Fruit fly (Drosophila melanogaster) whole organism, embryonic: ENCODE measurements around the gene mirr.

Source experiments
- C15 ChIP-seq: fragments of 200-800 bp; sonication (Bioruptor generic); IDR thresholded peaks from 3 replicates; pipeline ENCODE4 v1.3.6; 2022; ENCODE audit warnings: missing biosample characterization, missing genetic modification characterization
- CG10366 ChIP-seq: fragments of 200-800 bp; sonication (Bioruptor generic); IDR thresholded peaks from 2 replicates; pipeline ENCODE4 v1.3.6; 2022; ENCODE audit warnings: missing biosample characterization, missing genetic modification characterization
- CG10462 ChIP-seq: fragments of 200-800 bp; sonication (Bioruptor generic); optimal IDR thresholded peaks from 2 replicates; lab custom pipeline; 2016; ENCODE audit warnings: missing biosample characterization, missing genetic modification characterization
- CG11695 ChIP-seq: fragments of 200-800 bp; sonication (Bioruptor generic); IDR thresholded peaks from 3 replicates; pipeline ENCODE4 v1.3.6; 2022; ENCODE audit warnings: missing biosample characterization, missing genetic modification characterization
- CG11696 ChIP-seq: fragments of 200-800 bp; sonication (Bioruptor generic); IDR thresholded peaks from 2 replicates; pipeline ENCODE4 v1.3.6; 2022; ENCODE audit warnings: missing biosample characterization, missing genetic modification characterization
- CG12299 ChIP-seq: fragments of 200-800 bp; sonication (Bioruptor generic); optimal IDR thresholded peaks from 2 replicates; lab custom pipeline; 2018; ENCODE audit warnings: missing biosample characterization, mild to moderate bottlenecking, missing genetic modification characterization
- CG15479 ChIP-seq: fragments of 200-800 bp; sonication (Bioruptor generic); optimal IDR thresholded peaks from 3 replicates; lab custom pipeline; 2019; ENCODE audit warnings: missing biosample characterization, mild to moderate bottlenecking, missing genetic modification characterization, moderate library complexity
- CG16813 ChIP-seq: fragments of 200-800 bp; sonication (Bioruptor generic); IDR thresholded peaks from 3 replicates; pipeline ENCODE4 v1.3.6; 2022; ENCODE audit warnings: missing biosample characterization, missing genetic modification characterization; ENCODE audit not compliant: partially characterized antibody
- CG18599 ChIP-seq: fragments of 200-800 bp; sonication (Bioruptor generic); optimal IDR thresholded peaks from 3 replicates; lab custom pipeline; 2017; ENCODE audit warnings: missing biosample characterization, missing genetic modification characterization, mild to moderate bottlenecking, moderate library complexity, missing genetic modification reagents
- CG2129 ChIP-seq: fragments of 200-800 bp; sonication (Bioruptor generic); IDR thresholded peaks from 2 replicates; pipeline ENCODE4 v1.3.6; 2022; ENCODE audit warnings: missing biosample characterization, missing genetic modification characterization; ENCODE audit not compliant: partially characterized antibody
- CG2678 ChIP-seq: fragments of 200-800 bp; sonication (Bioruptor generic); optimal IDR thresholded peaks from 3 replicates; lab custom pipeline; 2019; ENCODE audit warnings: missing biosample characterization, mild to moderate bottlenecking, missing genetic modification characterization, moderate library complexity
- CG31388 ChIP-seq: fragments of 200-800 bp; sonication (Bioruptor generic); optimal IDR thresholded peaks from 2 replicates; lab custom pipeline; 2016; ENCODE audit warnings: missing biosample characterization, missing genetic modification characterization
- CG6254 ChIP-seq: fragments of 200-800 bp; sonication (Bioruptor generic); optimal IDR thresholded peaks from 3 replicates; lab custom pipeline; 2017; ENCODE audit warnings: mild to moderate bottlenecking, missing biosample characterization, missing genetic modification reagents, missing genetic modification characterization
- CG6689 ChIP-seq: fragments of 200-800 bp; sonication (Bioruptor generic); IDR thresholded peaks from 2 replicates; pipeline ENCODE4 v1.3.6; 2022; ENCODE audit warnings: missing biosample characterization, missing genetic modification characterization
- CG7271 ChIP-seq: fragments of 200-800 bp; sonication (Bioruptor generic); optimal IDR thresholded peaks from 2 replicates; lab custom pipeline; 2018; ENCODE audit warnings: missing biosample characterization, mild to moderate bottlenecking, missing genetic modification characterization, moderate library complexity
- CG7745 ChIP-seq: fragments of 200-800 bp; sonication (Bioruptor generic); optimal IDR thresholded peaks from 2 replicates; lab custom pipeline; 2018; ENCODE audit warnings: missing biosample characterization, mild to moderate bottlenecking, missing genetic modification characterization, moderate library complexity
- CG8359 ChIP-seq: fragments of 200-800 bp; sonication (Bioruptor generic); optimal IDR thresholded peaks from 2 replicates; lab custom pipeline; 2017; ENCODE audit warnings: missing biosample characterization, mild to moderate bottlenecking, missing genetic modification characterization, borderline replicate concordance
- CG8944 ChIP-seq: fragments of 200-800 bp; sonication (Bioruptor generic); optimal IDR thresholded peaks from 3 replicates; lab custom pipeline; 2016; ENCODE audit warnings: missing biosample characterization, missing genetic modification characterization
- D ChIP-seq, 2 experiments: fragments of 200-800 bp in 1 of 2; fragments of >200 bp in 1 of 2; sonication (Bioruptor generic) in 1 of 2; optimal IDR thresholded peaks; 2 replicates in 1 of 2; 3 replicates in 1 of 2; lab custom pipeline; 2017; ENCODE audit warnings: mild to moderate bottlenecking in 1 of 2, missing biosample characterization in 1 of 2, missing genetic modification characterization in 1 of 2, missing genetic modification reagents in 1 of 2
- D19B ChIP-seq: fragments of 200-800 bp; sonication (Bioruptor generic); optimal IDR thresholded peaks from 2 replicates; lab custom pipeline; 2017; ENCODE audit warnings: missing biosample characterization, mild to moderate bottlenecking, missing genetic modification characterization
- Hmr ChIP-seq: fragments of 200-800 bp; sonication (Bioruptor generic); optimal IDR thresholded peaks from 3 replicates; lab custom pipeline; 2017; ENCODE audit warnings: mild to moderate bottlenecking, missing biosample characterization, missing genetic modification reagents, missing genetic modification characterization
- MTF-1 ChIP-seq: fragments of 200-800 bp; sonication (Bioruptor generic); optimal IDR thresholded peaks from 2 replicates; lab custom pipeline; 2018; ENCODE audit warnings: missing biosample characterization, mild to moderate bottlenecking, missing genetic modification characterization, borderline replicate concordance
- Meics ChIP-seq: fragments of 200-800 bp; sonication (Bioruptor generic); optimal IDR thresholded peaks from 2 replicates; lab custom pipeline; 2017; ENCODE audit warnings: missing biosample characterization, mild to moderate bottlenecking, missing genetic modification characterization
- Sox102F ChIP-seq: fragments of 200-800 bp; sonication (Bioruptor generic); optimal IDR thresholded peaks from 2 replicates; lab custom pipeline; 2018; ENCODE audit warnings: missing biosample characterization, mild to moderate bottlenecking, missing genetic modification characterization, moderate library complexity
- chinmo ChIP-seq: fragments of 200-800 bp; sonication (Bioruptor generic); IDR thresholded peaks from 4 replicates; pipeline ENCODE4 v1.3.6; 2022; ENCODE audit warnings: missing biosample characterization, missing genetic modification characterization; ENCODE audit not compliant: partially characterized antibody
- corto ChIP-seq: fragments of 200-800 bp; sonication (Bioruptor generic); optimal IDR thresholded peaks from 2 replicates; lab custom pipeline; 2016; ENCODE audit warnings: missing biosample characterization, mild to moderate bottlenecking, missing genetic modification characterization, moderate library complexity
- cwo ChIP-seq: fragments of 200-800 bp; sonication (Bioruptor generic); optimal IDR thresholded peaks from 3 replicates; lab custom pipeline; 2017; ENCODE audit warnings: missing biosample characterization, missing genetic modification characterization, mild to moderate bottlenecking, moderate library complexity, missing genetic modification reagents
- dmrt11E ChIP-seq: fragments of 200-800 bp; sonication (Bioruptor generic); optimal IDR thresholded peaks from 3 replicates; lab custom pipeline; 2018; ENCODE audit warnings: missing biosample characterization, mild to moderate bottlenecking, missing genetic modification characterization, moderate library complexity
- dmrt99B ChIP-seq: fragments of 200-800 bp; sonication (Bioruptor generic); optimal IDR thresholded peaks from 2 replicates; lab custom pipeline; 2018; ENCODE audit warnings: missing biosample characterization, mild to moderate bottlenecking, missing genetic modification characterization, moderate library complexity
- gcm2 ChIP-seq: fragments of 200-800 bp; sonication (Bioruptor generic); optimal IDR thresholded peaks from 2 replicates; lab custom pipeline; 2016; ENCODE audit warnings: missing biosample characterization, missing genetic modification characterization
- grn ChIP-seq: fragments of 200-800 bp; sonication (Bioruptor generic); optimal IDR thresholded peaks from 3 replicates; lab custom pipeline; 2017; ENCODE audit warnings: missing biosample characterization, missing genetic modification characterization
- gsb ChIP-seq: fragments of 200-800 bp; sonication (Bioruptor generic); IDR thresholded peaks from 2 replicates; pipeline ENCODE4 v1.3.6; 2022; ENCODE audit warnings: missing biosample characterization, missing genetic modification characterization
- her ChIP-seq: fragments of 200-800 bp; sonication (Bioruptor generic); optimal IDR thresholded peaks from 2 replicates; lab custom pipeline; 2016; ENCODE audit warnings: missing biosample characterization, missing genetic modification characterization
- kay ChIP-seq: fragments of 200-800 bp; sonication (Bioruptor generic); optimal IDR thresholded peaks from 2 replicates; lab custom pipeline; 2016; ENCODE audit warnings: missing biosample characterization, missing genetic modification characterization
- klu ChIP-seq: fragments of 200-800 bp; sonication (Bioruptor generic); IDR thresholded peaks from 2 replicates; pipeline ENCODE4 v1.3.6; 2022; ENCODE audit warnings: missing biosample characterization, missing genetic modification characterization
- lilli ChIP-seq: fragments of 200-800 bp; sonication (Bioruptor generic); optimal IDR thresholded peaks from 3 replicates; lab custom pipeline; 2016; ENCODE audit warnings: missing biosample characterization, missing genetic modification characterization
- mirr ChIP-seq: fragments of 200-800 bp; sonication (Bioruptor generic); optimal IDR thresholded peaks from 3 replicates; lab custom pipeline; 2018; ENCODE audit warnings: missing biosample characterization, mild to moderate bottlenecking, missing genetic modification characterization
- nau ChIP-seq: fragments of 200-800 bp; sonication (Bioruptor generic); optimal IDR thresholded peaks from 3 replicates; lab custom pipeline; 2017; ENCODE audit warnings: missing biosample characterization, mild to moderate bottlenecking, missing genetic modification characterization, missing genetic modification reagents
- odd ChIP-seq: fragments of 200-800 bp; sonication (Bioruptor generic); optimal IDR thresholded peaks from 2 replicates; lab custom pipeline; 2017; ENCODE audit warnings: missing biosample characterization, mild to moderate bottlenecking, missing genetic modification characterization
- peb ChIP-seq: fragments of 200-800 bp; sonication (Bioruptor generic); IDR thresholded peaks from 2 replicates; pipeline ENCODE4 v1.3.6; 2022; ENCODE audit warnings: missing biosample characterization, missing genetic modification characterization
- sc ChIP-seq, 3 experiments: fragments of >200 bp in 2 of 3; fragments of 200-800 bp in 1 of 3; sonication (Bioruptor generic) in 1 of 3; optimal IDR thresholded peaks; 2 replicates in 2 of 3; 3 replicates in 1 of 3; lab custom pipeline; 2017; ENCODE audit warnings: mild to moderate bottlenecking in 1 of 3, missing biosample characterization in 1 of 3, missing genetic modification characterization in 1 of 3, missing genetic modification reagents in 1 of 3
- so ChIP-seq: fragments of 200-800 bp; sonication (Bioruptor generic); IDR thresholded peaks from 3 replicates; pipeline ENCODE4 v1.3.6; 2022; ENCODE audit warnings: missing biosample characterization, missing genetic modification characterization
- tin ChIP-seq: fragments of 200-800 bp; sonication (Bioruptor generic); optimal IDR thresholded peaks from 3 replicates; lab custom pipeline; 2016; ENCODE audit warnings: missing biosample characterization, missing genetic modification characterization
- tll ChIP-seq, 2 experiments: fragments of 200-800 bp in 1 of 2; fragments of >200 bp in 1 of 2; sonication (Bioruptor generic) in 1 of 2; optimal IDR thresholded peaks; 2 replicates each; lab custom pipeline; 2017 to 2019; ENCODE audit warnings: missing biosample characterization in 2 of 2, missing genetic modification characterization in 2 of 2, mild to moderate bottlenecking in 1 of 2, moderate library complexity in 1 of 2
- toy ChIP-seq: fragments of 200-800 bp; sonication (Bioruptor generic); IDR thresholded peaks from 2 replicates; pipeline ENCODE4 v1.3.6; 2022; ENCODE audit warnings: missing biosample characterization, missing genetic modification characterization
- tx ChIP-seq: fragments of 200-800 bp; sonication (Bioruptor generic); optimal IDR thresholded peaks from 2 replicates; lab custom pipeline; 2016; ENCODE audit warnings: missing biosample characterization, missing genetic modification characterization

The mirr gene

DNA sequence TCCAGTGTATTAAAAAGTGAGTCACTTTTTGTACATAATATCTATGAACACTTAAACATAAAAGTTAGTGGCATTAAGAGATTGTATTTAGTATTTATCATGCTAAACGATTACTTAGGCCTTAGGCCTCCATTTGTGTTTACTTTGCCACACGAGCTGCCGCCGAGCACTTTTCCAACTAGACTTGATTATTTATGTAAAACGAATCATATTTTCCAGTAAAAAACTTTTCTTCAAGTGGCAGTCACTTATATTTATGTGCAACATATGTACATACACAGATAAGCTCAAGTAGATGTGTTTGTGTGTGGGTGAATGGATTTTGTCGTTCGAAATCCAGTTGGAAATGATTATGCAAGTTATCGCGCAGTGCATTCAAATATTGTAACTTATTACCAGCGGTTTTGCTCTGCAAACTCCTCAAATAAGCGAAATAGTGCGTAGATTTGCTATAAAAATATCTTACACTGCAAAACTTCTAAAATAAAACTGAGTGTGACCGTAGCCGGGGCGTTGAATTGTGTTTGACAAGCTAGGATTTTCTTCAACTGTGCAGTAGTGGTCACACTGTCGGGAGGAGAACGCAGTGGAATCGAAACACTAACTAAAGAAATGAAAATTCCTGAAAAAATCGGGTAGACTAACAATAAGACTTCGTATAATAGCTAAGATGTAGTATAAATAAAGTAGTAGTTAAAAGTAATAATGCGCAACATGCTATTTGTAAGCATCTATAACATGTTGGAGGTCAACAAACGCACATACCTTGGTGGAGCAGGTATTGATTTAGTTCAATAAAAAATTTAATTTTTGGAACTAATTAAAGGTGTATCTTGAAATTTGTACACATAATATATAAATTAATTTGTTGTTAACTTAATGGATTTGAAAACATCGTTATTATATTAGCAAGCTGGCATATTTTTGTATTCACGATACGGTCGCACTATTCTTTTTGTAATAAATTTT lies 56.4 kb downstream of the mirr start, which contains the start of the genes Klc and CG10984 (continued):
- TF ChIP-seq nau: peak; percentile 69
- TF ChIP-seq toy (GFP tag; lab: Robert Waterston, UW): no peak
- TF ChIP-seq CG31388: no peak
- peak; percentile 65 for TF ChIP-seq tin (GFP tag; lab: Kevin White, UChicago)
- no peak for TF ChIP-seq so (GFP tag; lab: Robert Waterston, UW)
- no peak for TF ChIP-seq cwo
- TF ChIP-seq CG2678: no peak
- no peak for TF ChIP-seq CG2129 (GFP tag; lab: Robert Waterston, UW)
- no peak for TF ChIP-seq klu (GFP tag; lab: Robert Waterston, UW)
- TF ChIP-seq lilli (GFP tag; lab: Kevin White, UChicago): peak; percentile 74
- 0 out of 2 replicates have a peak, but pooled peaks have one; percentile 14 for TF ChIP-seq peb
- TF ChIP-seq CG10462: no peak
- TF ChIP-seq sc (optimal IDR thresholded peaks at IDR 0.05; lab: Kevin White, UChicago): no peak
- no peak for TF ChIP-seq sc (GFP tag; optimal IDR thresholded peaks at IDR 0.05; lab: Kevin White, UChicago)
- TF ChIP-seq gsb (GFP tag; lab: Robert Waterston, UW): no peak; the same call in 1 of the 2 replicates
- TF ChIP-seq corto: peak; percentile 7
- no peak for TF ChIP-seq tll (GFP tag; optimal IDR thresholded peaks at IDR 0.05; lab: Kevin White, UChicago)
- TF ChIP-seq CG11695 (GFP tag; lab: Robert Waterston, UW): peak; percentile 72; the same call in 2 of the 3 replicates
- TF ChIP-seq CG15479 (GFP tag; lab: Kevin White, UChicago): no peak
- TF ChIP-seq CG7745: no peak
- 0 out of 2 replicates have a peak, but pooled peaks have one; percentile 40 for TF ChIP-seq CG11696 (GFP tag; lab: Robert Waterston, UW)
- no peak for TF ChIP-seq gcm2 (GFP tag; lab: Kevin White, UChicago)
- TF ChIP-seq her: peak; percentile 53
- TF ChIP-seq CG18599 (GFP tag; lab: Kevin White, UChicago): no peak
- TF ChIP-seq odd (GFP tag; lab: Kevin White, UChicago): no peak
- TF ChIP-seq grn (GFP tag; lab: Kevin White, UChicago): peak; percentile 22
- no peak for TF ChIP-seq CG7271 (tag; lab: Kevin White, UChicago)
- no peak for TF ChIP-seq mirr (GFP tag; lab: Kevin White, UChicago)
- TF ChIP-seq CG6254: no peak
- TF ChIP-seq D19B (GFP tag; lab: Kevin White, UChicago): no peak
- peak; percentile 74 for TF ChIP-seq CG10366 (GFP tag; lab: Robert Waterston, UW)
- no peak for TF ChIP-seq Meics (GFP tag; lab: Kevin White, UChicago)
- no peak for TF ChIP-seq CG8359
- no peak for TF ChIP-seq Hmr (GFP tag; lab: Kevin White, UChicago)
- no peak for TF ChIP-seq CG16813
- no peak for TF ChIP-seq chinmo (GFP tag; lab: Robert Waterston, UW)
- TF ChIP-seq tx (GFP tag; lab: Kevin White, UChicago): peak; percentile 43
- TF ChIP-seq dmrt99B (tag; lab: Kevin White, UChicago): no peak
- peak; percentile 67 for TF ChIP-seq CG8944
- no peak for TF ChIP-seq C15 (GFP tag; lab: Robert Waterston, UW)
- peak; percentile 2 for TF ChIP-seq CG12299
- no peak for TF ChIP-seq Sox102F
- TF ChIP-seq MTF-1 (GFP tag; lab: Kevin White, UChicago): no peak
- no peak for TF ChIP-seq dmrt11E (tag; lab: Kevin White, UChicago)
- no peak; the same call in 1 of the 2 replicates for TF ChIP-seq CG6689 (GFP tag; lab: Robert Waterston, UW)
- TF ChIP-seq D (optimal IDR thresholded peaks at IDR 0.05; lab: Kevin White, UChicago): no peak
- peak; percentile 18 for TF ChIP-seq D (GFP tag; optimal IDR thresholded peaks at IDR 0.05; lab: Kevin White, UChicago)
- peak; percentile 90 for TF ChIP-seq kay (GFP tag; lab: Kevin White, UChicago)
